Worm (Caenorhabditis elegans) whole organism, L2 larva: Measurements from ENCODE around the gene srlf-20.
A peak's percentile ranks its signal among the peaks of the same experiment; 100 is the strongest.

ENCODE experiments used
- C34F6.9 ChIP-seq: fragments of 150-350 bp; optimal IDR thresholded peaks from 2 replicates; lab custom pipeline; 2014; ENCODE audit warnings: missing biosample characterization, missing genetic modification characterization
- F13H6.1 ChIP-seq: sonication (generic microtip); optimal IDR thresholded peaks from 2 replicates; lab custom pipeline; 2016; ENCODE audit warnings: missing genetic modification characterization, missing compliant biosample characterization
- R02D3.7 ChIP-seq: fragments of 150-350 bp; optimal IDR thresholded peaks from 2 replicates; lab custom pipeline; 2014; ENCODE audit warnings: missing biosample characterization, missing genetic modification characterization
- alr-1 ChIP-seq: fragments of 150-350 bp; optimal IDR thresholded peaks from 2 replicates; lab custom pipeline; 2014; ENCODE audit warnings: missing biosample characterization, missing genetic modification characterization
- aly-2 ChIP-seq: fragments of 150-350 bp; optimal IDR thresholded peaks from 2 replicates; lab custom pipeline; 2014; ENCODE audit warnings: missing biosample characterization, missing genetic modification characterization
- ama-1 ChIP-seq: fragments of 150-350 bp; optimal IDR thresholded peaks from 2 replicates; lab custom pipeline; 2018; ENCODE audit warnings: inconsistent platforms
- blmp-1 ChIP-seq: sonication (generic microtip); optimal IDR thresholded peaks from 2 replicates; lab custom pipeline; 2017; ENCODE audit warnings: missing genetic modification characterization, mild to moderate bottlenecking, missing compliant biosample characterization, antibody characterized with exemption, moderate library complexity; ENCODE audit not compliant: insufficient read depth
- ceh-82 ChIP-seq: fragments of 150-350 bp; optimal IDR thresholded peaks from 2 replicates; lab custom pipeline; 2014; ENCODE audit warnings: missing biosample characterization, missing genetic modification characterization
- crh-2 ChIP-seq: sonication (generic microtip); optimal IDR thresholded peaks from 2 replicates; lab custom pipeline; 2017; ENCODE audit warnings: missing biosample characterization, missing genetic modification characterization
- dmd-4 ChIP-seq: sonication (generic microtip); optimal IDR thresholded peaks from 2 replicates; lab custom pipeline; 2017; ENCODE audit warnings: missing biosample characterization, missing genetic modification characterization
- egl-27 ChIP-seq: sonication (generic microtip); optimal IDR thresholded peaks from 3 replicates; lab custom pipeline; 2017; ENCODE audit warnings: missing biosample characterization, missing genetic modification reagents, missing genetic modification characterization
- fos-1 ChIP-seq: fragments of 150-350 bp; optimal IDR thresholded peaks from 2 replicates; lab custom pipeline; 2014; ENCODE audit warnings: missing biosample characterization, missing genetic modification characterization
- gmeb-1 ChIP-seq: fragments of 150-350 bp; optimal IDR thresholded peaks from 2 replicates; lab custom pipeline; 2014; ENCODE audit warnings: missing biosample characterization, missing genetic modification characterization
- lin-13 ChIP-seq: fragments of 150-350 bp; optimal IDR thresholded peaks from 2 replicates; lab custom pipeline; 2014; ENCODE audit warnings: missing biosample characterization, missing genetic modification reagents, missing genetic modification characterization
- lsy-2 ChIP-seq, 2 experiments: fragments of 150-350 bp in 1 of 2; sonication (generic microtip) in 1 of 2; optimal IDR thresholded peaks; 2 replicates each; lab custom pipeline; 2014 to 2017; ENCODE audit warnings: missing biosample characterization in 2 of 2, missing genetic modification characterization in 2 of 2
- mab-5 ChIP-seq: fragments of 150-350 bp; optimal IDR thresholded peaks from 2 replicates; lab custom pipeline; 2014; ENCODE audit warnings: missing biosample characterization, missing genetic modification characterization
- mdl-1 ChIP-seq, 2 experiments: fragments of 150-350 bp in 1 of 2; sonication (generic microtip) in 1 of 2; optimal IDR thresholded peaks; 2 replicates each; lab custom pipeline; 2017; ENCODE audit warnings: missing biosample characterization in 2 of 2, missing genetic modification characterization in 2 of 2
- nhr-10 ChIP-seq: sonication (generic microtip); optimal IDR thresholded peaks from 2 replicates; lab custom pipeline; 2017; ENCODE audit warnings: missing biosample characterization, missing genetic modification characterization
- nhr-11 ChIP-seq: fragments of 150-350 bp; optimal IDR thresholded peaks from 2 replicates; lab custom pipeline; 2014; ENCODE audit warnings: missing biosample characterization, missing genetic modification characterization
- nhr-12 ChIP-seq: fragments of 150-350 bp; optimal IDR thresholded peaks from 2 replicates; lab custom pipeline; 2014; ENCODE audit warnings: missing biosample characterization, missing genetic modification characterization
- nhr-129 ChIP-seq: fragments of 150-350 bp; optimal IDR thresholded peaks from 2 replicates; lab custom pipeline; 2014; ENCODE audit warnings: missing biosample characterization, missing genetic modification characterization
- nhr-21 ChIP-seq: fragments of 150-350 bp; optimal IDR thresholded peaks from 2 replicates; lab custom pipeline; 2014; ENCODE audit warnings: missing biosample characterization, missing genetic modification characterization
- nhr-237 ChIP-seq: fragments of 150-350 bp; optimal IDR thresholded peaks from 2 replicates; lab custom pipeline; 2014; ENCODE audit warnings: missing biosample characterization, missing genetic modification characterization
- nhr-25 ChIP-seq: fragments of 150-350 bp; sonication (generic microtip); optimal IDR thresholded peaks from 3 replicates; lab custom pipeline; 2014; ENCODE audit warnings: missing biosample characterization, missing genetic modification characterization
- nhr-6 ChIP-seq: fragments of 150-350 bp; optimal IDR thresholded peaks from 2 replicates; lab custom pipeline; 2014; ENCODE audit warnings: missing biosample characterization, missing genetic modification characterization
- nhr-77 ChIP-seq: fragments of 150-350 bp; optimal IDR thresholded peaks from 2 replicates; lab custom pipeline; 2014; ENCODE audit warnings: missing biosample characterization, missing genetic modification characterization
- peb-1 ChIP-seq: fragments of 150-350 bp; optimal IDR thresholded peaks from 2 replicates; lab custom pipeline; 2014; ENCODE audit warnings: missing biosample characterization, missing genetic modification characterization
- sem-4 ChIP-seq: fragments of 150-350 bp; optimal IDR thresholded peaks from 2 replicates; lab custom pipeline; 2014; ENCODE audit warnings: missing biosample characterization, missing genetic modification reagents, missing genetic modification characterization
- skn-1 ChIP-seq: sonication (generic microtip); optimal IDR thresholded peaks from 2 replicates; lab custom pipeline; 2017; ENCODE audit warnings: missing biosample characterization, missing genetic modification characterization
- sma-3 ChIP-seq: sonication (generic microtip); optimal IDR thresholded peaks from 2 replicates; lab custom pipeline; 2016; ENCODE audit warnings: missing genetic modification reagents, missing genetic modification characterization, missing compliant biosample characterization
- sma-9 ChIP-seq, 2 experiments: fragments of 150-350 bp in 1 of 2; sonication (generic microtip) in 1 of 2; optimal IDR thresholded peaks; 2 replicates each; lab custom pipeline; 2014 to 2016; ENCODE audit warnings: missing genetic modification characterization in 2 of 2, mild to moderate bottlenecking in 1 of 2, missing biosample characterization in 1 of 2, missing compliant biosample characterization in 1 of 2, missing genetic modification reagents in 1 of 2, moderate library complexity in 1 of 2
- snpc-4 ChIP-seq: fragments of 150-350 bp; optimal IDR thresholded peaks from 2 replicates; lab custom pipeline; 2014; ENCODE audit warnings: missing biosample characterization, missing genetic modification characterization
- unc-39 ChIP-seq: fragments of 150-350 bp; optimal IDR thresholded peaks from 2 replicates; lab custom pipeline; 2014; ENCODE audit warnings: missing biosample characterization, missing genetic modification characterization
- unc-55 ChIP-seq: fragments of 150-350 bp; sonication (generic microtip); optimal IDR thresholded peaks from 3 replicates; lab custom pipeline; 2014; ENCODE audit warnings: missing biosample characterization, missing genetic modification reagents, missing genetic modification characterization
- unc-62 ChIP-seq: fragments of 150-350 bp; optimal IDR thresholded peaks from 2 replicates; lab custom pipeline; 2014; ENCODE audit warnings: missing biosample characterization, missing genetic modification reagents, missing genetic modification characterization
- zag-1 ChIP-seq: fragments of 150-350 bp; optimal IDR thresholded peaks from 2 replicates; lab custom pipeline; 2014; ENCODE audit warnings: missing biosample characterization, missing genetic modification characterization
- ztf-4 ChIP-seq: fragments of 150-350 bp; optimal IDR thresholded peaks from 2 replicates; lab custom pipeline; 2014; ENCODE audit warnings: missing biosample characterization, missing genetic modification characterization

The srlf-20 gene

ce11 chrV:899087-899486 lies 5.3 kb downstream of the srlf-20 start, which contains the start of gene nas-32:
TSS of gene nas-32 (minus strand) at chrV:899187.
- TF ChIP-seq crh-2 (tag; lab: Kevin White, UChicago) (no peak), mdl-1 (tag; optimal IDR thresholded peaks at IDR 0.05; lab: Kevin White, UChicago) (no peak), F13H6.1 (tag; lab: Kevin White, UChicago) (no peak), sma-9 (GFP tag; optimal IDR thresholded peaks at IDR 0.05; lab: Kevin White, UChicago) (no peak), sma-9 (tag; optimal IDR thresholded peaks at IDR 0.05; lab: Kevin White, UChicago) (no peak), sma-3 (no peak), blmp-1 (tag; lab: Kevin White, UChicago) (no peak), lsy-2 (tag; optimal IDR thresholded peaks at IDR 0.05; lab: Kevin White, UChicago) (no peak), R02D3.7 (tag; lab: Kevin White, UChicago) (no peak), unc-39 (tag; lab: Kevin White, UChicago) (no peak), ceh-82 (no peak), mab-5 (tag; lab: Kevin White, UChicago) (no peak), ztf-4 (tag; lab: Kevin White, UChicago) (no peak), zag-1 (tag; lab: Kevin White, UChicago) (no peak), unc-55 (no peak), snpc-4 (tag; lab: Kevin White, UChicago) (no peak), sem-4 (tag; lab: Kevin White, UChicago) (no peak), egl-27 (tag; lab: Kevin White, UChicago) (no peak), dmd-4 (tag; lab: Kevin White, UChicago) (no peak), nhr-129 (tag; lab: Kevin White, UChicago) (no peak)

DNA sequence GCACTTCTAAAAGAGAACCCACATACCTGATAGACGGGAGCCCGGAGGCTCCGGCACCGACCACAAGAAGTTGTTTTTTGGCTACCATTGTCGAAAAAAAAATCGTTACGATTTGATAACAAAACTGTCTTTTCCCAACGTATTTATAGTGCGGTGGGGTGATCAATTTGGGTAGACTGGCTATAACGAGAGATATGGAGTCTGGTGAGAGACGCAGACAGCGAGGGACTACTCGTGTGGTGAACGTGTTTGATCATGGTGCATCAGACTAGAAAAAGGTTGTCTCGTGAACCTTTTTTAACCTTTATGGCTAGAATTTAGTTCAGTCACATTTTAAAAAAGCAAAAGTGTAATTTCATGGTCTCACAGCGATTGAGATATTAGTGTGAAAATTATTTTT lies 9.7 kb downstream of the srlf-20 start, which contains the start of gene fmo-5:
Gene fmo-5 (minus strand): TSS at position 206 of the 400 bp plus-strand sequence.
- TF ChIP-seq nhr-21 (tag; lab: Kevin White, UChicago), result peak; percentile 57
- TF ChIP-seq sma-9 (GFP tag; optimal IDR thresholded peaks at IDR 0.05; lab: Kevin White, UChicago), result peak; percentile 69
- no peak for TF ChIP-seq sma-9 (tag; optimal IDR thresholded peaks at IDR 0.05; lab: Kevin White, UChicago)
- TF ChIP-seq nhr-11 (tag; lab: Kevin White, UChicago), result no peak
- TF ChIP-seq fos-1 (tag; lab: Kevin White, UChicago), result peak; percentile 12
- no peak for TF ChIP-seq ceh-82
- peak; percentile 30 for TF ChIP-seq F13H6.1 (tag; lab: Kevin White, UChicago)
- TF ChIP-seq nhr-129 (tag; lab: Kevin White, UChicago), result peak; percentile 27
- no peak for TF ChIP-seq ztf-4 (tag; lab: Kevin White, UChicago)
- peak; percentile 71 for TF ChIP-seq crh-2 (tag; lab: Kevin White, UChicago)
- TF ChIP-seq skn-1 (tag; lab: Kevin White, UChicago), result no peak
- peak; percentile 40 for TF ChIP-seq sma-3
- TF ChIP-seq nhr-25, result peak; percentile 62
- peak; percentile 38 to 56 for TF ChIP-seq mdl-1 (tag; optimal IDR thresholded peaks at IDR 0.05; lab: Kevin White, UChicago)
- TF ChIP-seq gmeb-1 (tag; lab: Kevin White, UChicago), result peak; percentile 62

ce11 chrV:904232-904983 lies 10.6 kb downstream of the srlf-20 start, which contains the start of gene trm-2A:
TSS of gene trm-2A (plus strand) at chrV:904963.
- TF ChIP-seq zag-1 (tag; lab: Kevin White, UChicago) (no peak), ztf-4 (tag; lab: Kevin White, UChicago) (peak; percentile 42), nhr-25 (peak; percentile 71), nhr-11 (tag; lab: Kevin White, UChicago) (no peak), nhr-237 (tag; lab: Kevin White, UChicago) (peak; percentile 24), nhr-21 (tag; lab: Kevin White, UChicago) (peak; percentile 69), nhr-6 (tag; lab: Kevin White, UChicago) (peak; percentile 66), mab-5 (tag; lab: Kevin White, UChicago) (peak; percentile 26), snpc-4 (tag; lab: Kevin White, UChicago) (peak; percentile 59), ama-1 (no peak), sma-9 (GFP tag; optimal IDR thresholded peaks at IDR 0.05; lab: Kevin White, UChicago) (peak; percentile 89), sma-9 (tag; optimal IDR thresholded peaks at IDR 0.05; lab: Kevin White, UChicago) (no peak), sem-4 (tag; lab: Kevin White, UChicago) (peak; percentile 71), F13H6.1 (tag; lab: Kevin White, UChicago) (peak; percentile 72), unc-39 (tag; lab: Kevin White, UChicago) (no peak), gmeb-1 (tag; lab: Kevin White, UChicago) (peak; percentile 97), peb-1 (tag; lab: Kevin White, UChicago) (no peak), C34F6.9 (tag; lab: Kevin White, UChicago) (peak; percentile 62), nhr-10 (tag; lab: Kevin White, UChicago) (no peak), crh-2 (tag; lab: Kevin White, UChicago) (peak; percentile 79), blmp-1 (tag; lab: Kevin White, UChicago) (peak; percentile 42), unc-55 (peak; percentile 80), dmd-4 (tag; lab: Kevin White, UChicago) (no peak), nhr-129 (tag; lab: Kevin White, UChicago) (peak; percentile 69), egl-27 (tag; lab: Kevin White, UChicago) (peak; percentile 19), sma-3 (peak; percentile 85), lin-13 (GFP tag; lab: Kevin White, UChicago) (peak; percentile 85), nhr-77 (tag; lab: Kevin White, UChicago) (peak; percentile 14), nhr-12 (tag; lab: Kevin White, UChicago) (no peak), aly-2 (no peak), alr-1 (tag; lab: Kevin White, UChicago) (no peak), unc-62 (GFP tag; lab: Kevin White, UChicago) (no peak), mdl-1 (tag; optimal IDR thresholded peaks at IDR 0.05; lab: Kevin White, UChicago) (peak in 1 of 2 experiments; percentile 4), R02D3.7 (tag; lab: Kevin White, UChicago) (no peak), fos-1 (tag; lab: Kevin White, UChicago) (peak; percentile 38), lsy-2 (tag; optimal IDR thresholded peaks at IDR 0.05; lab: Kevin White, UChicago) (peak; percentile 51 to 88)
